Worm (Caenorhabditis elegans) whole organism, L4 larva: ENCODE results near the gene sql-1.

Experiments
- D1046.2 ChIP-seq: fragments of 200-800 bp; sonication (Bioruptor generic); IDR thresholded peaks from 2 replicates; pipeline ENCODE4 v1.3.6; 2022; ENCODE audit warnings: missing genetic modification characterization, missing compliant biosample characterization
- F44E2.7 ChIP-seq: fragments of 200-800 bp; sonication (Bioruptor generic); IDR thresholded peaks from 2 replicates; pipeline ENCODE4 v2.1.2; 2022; ENCODE audit warnings: missing genetic modification characterization, missing compliant biosample characterization
- R02D3.7 ChIP-seq: fragments of 150-350 bp; sonication (generic microtip); optimal IDR thresholded peaks from 3 replicates; lab custom pipeline; 2014; ENCODE audit warnings: missing biosample characterization, missing genetic modification characterization
- T26A8.4 ChIP-seq: fragments of 200-800 bp; sonication (Bioruptor generic); IDR thresholded peaks from 2 replicates; pipeline ENCODE4 v1.3.6; 2022; ENCODE audit warnings: missing genetic modification characterization, missing compliant biosample characterization
- Y48G9A.11 ChIP-seq: fragments of 200-800 bp; sonication (Bioruptor generic); IDR thresholded peaks from 2 replicates; pipeline ENCODE4 v1.3.6; 2022; ENCODE audit warnings: missing genetic modification reagents, missing genetic modification characterization, missing compliant biosample characterization
- Y75B8A.6 ChIP-seq: fragments of 200-800 bp; sonication (Bioruptor generic); IDR thresholded peaks from 2 replicates; pipeline ENCODE4 v1.3.6; 2022; ENCODE audit warnings: missing genetic modification reagents, missing genetic modification characterization, missing compliant biosample characterization
- ZK337.2 ChIP-seq: fragments of 200-800 bp; sonication (Bioruptor generic); IDR thresholded peaks from 2 replicates; pipeline ENCODE4 v1.3.6; 2022; ENCODE audit warnings: missing genetic modification reagents, missing genetic modification characterization, missing compliant biosample characterization
- ZK546.5 ChIP-seq, 2 experiments: sonication (generic microtip); optimal IDR thresholded peaks; 2 replicates each; lab custom pipeline; 2017; ENCODE audit warnings: missing biosample characterization in 2 of 2, missing genetic modification characterization in 2 of 2
- aly-2 ChIP-seq: sonication (generic microtip); optimal IDR thresholded peaks from 2 replicates; lab custom pipeline; 2018; ENCODE audit warnings: missing biosample characterization, missing genetic modification characterization
- ama-1 ChIP-seq: fragments of 150-350 bp; optimal IDR thresholded peaks from 2 replicates; lab custom pipeline; 2014; ENCODE audit warnings: inconsistent platforms, mixed read lengths
- arid-1 ChIP-seq: fragments of 200-800 bp; sonication (Bioruptor generic); conservative IDR thresholded peaks from 2 replicates; pipeline ENCODE4 v1.3.6; 2022; ENCODE audit warnings: missing genetic modification reagents, missing genetic modification characterization, missing compliant biosample characterization
- ceh-20 ChIP-seq: fragments of 200-800 bp; sonication (Bioruptor generic); IDR thresholded peaks from 2 replicates; pipeline ENCODE4 v1.3.6; 2022; ENCODE audit warnings: missing genetic modification reagents, missing genetic modification characterization, missing compliant biosample characterization
- ceh-28 ChIP-seq: fragments of 150-350 bp; optimal IDR thresholded peaks from 2 replicates; lab custom pipeline; 2014; ENCODE audit warnings: missing biosample characterization, missing genetic modification reagents, missing genetic modification characterization
- ceh-62 ChIP-seq: sonication (generic microtip); optimal IDR thresholded peaks from 2 replicates; lab custom pipeline; 2017; ENCODE audit warnings: missing biosample characterization, missing genetic modification characterization
- ceh-82 ChIP-seq: sonication (generic microtip); optimal IDR thresholded peaks from 2 replicates; lab custom pipeline; 2017; ENCODE audit warnings: missing biosample characterization, missing genetic modification characterization
- daf-12 ChIP-seq: fragments of 150-350 bp; optimal IDR thresholded peaks from 2 replicates; lab custom pipeline; 2014; ENCODE audit warnings: missing biosample characterization, missing genetic modification reagents, missing genetic modification characterization
- daf-16 ChIP-seq, 3 experiments: sonication (generic microtip); optimal IDR thresholded peaks; 2 replicates each; lab custom pipeline; 2016 to 2017; ENCODE audit warnings: missing genetic modification characterization in 3 of 3, missing genetic modification reagents in 3 of 3, mild to moderate bottlenecking in 2 of 3, missing compliant biosample characterization in 2 of 3, missing biosample characterization in 1 of 3, moderate library complexity in 1 of 3
- daf-8 ChIP-seq: fragments of 200-800 bp; sonication (Bioruptor generic); IDR thresholded peaks from 2 replicates; pipeline ENCODE4 v1.3.6; 2022; ENCODE audit warnings: missing genetic modification characterization, missing compliant biosample characterization
- dmd-6 ChIP-seq: fragments of 200-800 bp; sonication (Bioruptor generic); IDR thresholded peaks from 2 replicates; pipeline ENCODE4 v1.3.6; 2022; ENCODE audit warnings: missing genetic modification reagents, missing genetic modification characterization, missing compliant biosample characterization
- dpl-1 ChIP-seq: fragments of 150-350 bp; optimal IDR thresholded peaks from 2 replicates; lab custom pipeline; 2014; ENCODE audit warnings: missing biosample characterization, missing genetic modification reagents, missing genetic modification characterization
- egl-43 ChIP-seq: fragments of 200-800 bp; sonication (Bioruptor generic); IDR thresholded peaks from 2 replicates; pipeline ENCODE4 v1.3.6; 2022; ENCODE audit warnings: missing genetic modification reagents, missing genetic modification characterization, missing compliant biosample characterization
- fkh-10 ChIP-seq: fragments of 150-350 bp; optimal IDR thresholded peaks from 2 replicates; lab custom pipeline; 2014; ENCODE audit warnings: missing biosample characterization, missing genetic modification reagents, missing genetic modification characterization
- fos-1 ChIP-seq: fragments of 150-350 bp; optimal IDR thresholded peaks from 2 replicates; lab custom pipeline; 2014; ENCODE audit warnings: missing biosample characterization, missing genetic modification characterization
- hif-1 ChIP-seq, 2 experiments: sonication (generic microtip); optimal IDR thresholded peaks; 2 replicates each; lab custom pipeline; 2016 to 2017; ENCODE audit warnings: missing compliant biosample characterization in 2 of 2, missing genetic modification characterization in 2 of 2, missing genetic modification reagents in 2 of 2, missing genotype in 2 of 2, mild to moderate bottlenecking in 1 of 2
- hlh-30 ChIP-seq: sonication (generic microtip); optimal IDR thresholded peaks from 2 replicates; lab custom pipeline; 2017; ENCODE audit warnings: antibody characterized with exemption, mild to moderate bottlenecking, missing genetic modification characterization, missing compliant biosample characterization; ENCODE audit not compliant: insufficient read depth
- hmg-1.1 ChIP-seq: fragments of 200-800 bp; sonication (Bioruptor generic); IDR thresholded peaks from 2 replicates; pipeline ENCODE4 v1.3.6; 2022; ENCODE audit warnings: missing genetic modification reagents, missing genetic modification characterization, missing compliant biosample characterization
- lin-1 ChIP-seq: fragments of 200-800 bp; sonication (Bioruptor generic); IDR thresholded peaks from 2 replicates; pipeline ENCODE4 v1.3.6; 2022; ENCODE audit warnings: missing genetic modification reagents, missing genetic modification characterization, missing compliant biosample characterization
- lin-13 ChIP-seq: fragments of 150-350 bp; optimal IDR thresholded peaks from 2 replicates; lab custom pipeline; 2014; ENCODE audit warnings: missing biosample characterization, missing genetic modification reagents, missing genetic modification characterization
- lin-29 ChIP-seq: fragments of 200-800 bp; sonication (Bioruptor generic); IDR thresholded peaks from 2 replicates; pipeline ENCODE4 v1.3.6; 2022; ENCODE audit warnings: missing genetic modification reagents, missing genetic modification characterization, missing compliant biosample characterization
- lin-38 ChIP-seq: fragments of 200-800 bp; sonication (Bioruptor generic); IDR thresholded peaks from 2 replicates; pipeline ENCODE4 v1.3.6; 2022; ENCODE audit warnings: missing genetic modification reagents, missing genetic modification characterization, missing compliant biosample characterization
- lsy-2 ChIP-seq, 2 experiments: fragments of 150-350 bp in 1 of 2; sonication (generic microtip) in 1 of 2; optimal IDR thresholded peaks; 2 replicates each; lab custom pipeline; 2014 to 2017; ENCODE audit warnings: missing biosample characterization in 2 of 2, missing genetic modification characterization in 2 of 2
- madf-9 ChIP-seq: fragments of 200-800 bp; sonication (Bioruptor generic); conservative IDR thresholded peaks from 2 replicates; pipeline ENCODE4 v1.3.6; 2022; ENCODE audit warnings: missing genetic modification reagents, missing genetic modification characterization, missing compliant biosample characterization
- mdt-29 ChIP-seq: fragments of 200-800 bp; sonication (Bioruptor generic); IDR thresholded peaks from 2 replicates; pipeline ENCODE4 v1.3.6; 2022; ENCODE audit warnings: missing genetic modification reagents, missing genetic modification characterization, missing compliant biosample characterization
- mep-1 ChIP-seq: fragments of 150-350 bp; sonication (generic microtip); optimal IDR thresholded peaks from 3 replicates; lab custom pipeline; 2014; ENCODE audit warnings: missing biosample characterization, missing genetic modification characterization
- nhr-10 ChIP-seq: fragments of 150-350 bp; optimal IDR thresholded peaks from 2 replicates; lab custom pipeline; 2014; ENCODE audit warnings: missing biosample characterization, missing genetic modification characterization
- nhr-102 ChIP-seq: sonication (generic microtip); optimal IDR thresholded peaks from 2 replicates; lab custom pipeline; 2016; ENCODE audit warnings: mild to moderate bottlenecking, missing genetic modification characterization, moderate library complexity, missing compliant biosample characterization
- nhr-111 ChIP-seq: fragments of 200-800 bp; sonication (Bioruptor generic); optimal IDR thresholded peaks from 2 replicates; lab custom pipeline; 2018; ENCODE audit warnings: mild to moderate bottlenecking, missing genetic modification characterization, missing compliant biosample characterization
- nhr-237 ChIP-seq: sonication (generic microtip); optimal IDR thresholded peaks from 2 replicates; lab custom pipeline; 2017; ENCODE audit warnings: missing biosample characterization, missing genetic modification characterization
- nhr-25 ChIP-seq: sonication (generic microtip); optimal IDR thresholded peaks from 2 replicates; lab custom pipeline; 2017; ENCODE audit warnings: missing genetic modification characterization, mild to moderate bottlenecking, missing compliant biosample characterization, antibody characterized with exemption, moderate library complexity, borderline replicate concordance; ENCODE audit not compliant: insufficient read depth
- nhr-48 ChIP-seq: sonication (generic microtip); optimal IDR thresholded peaks from 2 replicates; lab custom pipeline; 2016; ENCODE audit warnings: mild to moderate bottlenecking, missing genetic modification characterization, missing compliant biosample characterization
- nhr-77 ChIP-seq: fragments of 150-350 bp; optimal IDR thresholded peaks from 2 replicates; lab custom pipeline; 2014; ENCODE audit warnings: missing biosample characterization, missing genetic modification characterization
- pqm-1 ChIP-seq: sonication (generic microtip); optimal IDR thresholded peaks from 2 replicates; lab custom pipeline; 2017; ENCODE audit warnings: missing biosample characterization, missing genetic modification characterization
- rbr-2 ChIP-seq: sonication (generic microtip); optimal IDR thresholded peaks from 2 replicates; lab custom pipeline; 2016; ENCODE audit warnings: missing genotype, missing genetic modification characterization, missing compliant biosample characterization
- sdz-12 ChIP-seq: fragments of 200-800 bp; sonication (Bioruptor generic); optimal IDR thresholded peaks from 2 replicates; lab custom pipeline; 2018; ENCODE audit warnings: mild to moderate bottlenecking, missing genetic modification characterization, missing compliant biosample characterization
- set-16 ChIP-seq: fragments of 200-800 bp; sonication (Bioruptor generic); IDR thresholded peaks from 2 replicates; pipeline ENCODE4 v1.3.6; 2022; ENCODE audit warnings: missing genetic modification reagents, missing genetic modification characterization, missing compliant biosample characterization
- snpc-1.2 ChIP-seq: fragments of 200-800 bp; sonication (Bioruptor generic); IDR thresholded peaks from 2 replicates; pipeline ENCODE4 v1.3.6; 2022; ENCODE audit warnings: missing genetic modification reagents, missing genetic modification characterization, missing compliant biosample characterization
- snpc-4 ChIP-seq: fragments of 150-350 bp; optimal IDR thresholded peaks from 2 replicates; lab custom pipeline; 2014; ENCODE audit warnings: missing biosample characterization, missing genetic modification characterization
- spr-1 ChIP-seq: sonication (generic microtip); optimal IDR thresholded peaks from 2 replicates; lab custom pipeline; 2016; ENCODE audit warnings: mild to moderate bottlenecking, missing genetic modification characterization, missing compliant biosample characterization
- tag-97 ChIP-seq: fragments of 200-800 bp; sonication (Bioruptor generic); IDR thresholded peaks from 2 replicates; pipeline ENCODE4 v1.3.6; 2022; ENCODE audit warnings: missing genetic modification characterization, missing compliant biosample characterization
- tra-1 ChIP-seq: fragments of 200-800 bp; sonication (Bioruptor generic); IDR thresholded peaks from 2 replicates; pipeline ENCODE4 v1.3.6; 2022; ENCODE audit warnings: missing genetic modification reagents, missing genetic modification characterization, missing compliant biosample characterization
- vab-7 ChIP-seq: fragments of 200-800 bp; sonication (Bioruptor generic); IDR thresholded peaks from 2 replicates; pipeline ENCODE4 v1.3.6; 2022; ENCODE audit warnings: missing genetic modification reagents, missing genetic modification characterization, missing compliant biosample characterization
- zip-11 ChIP-seq: fragments of 200-800 bp; sonication (Bioruptor generic); IDR thresholded peaks from 2 replicates; pipeline ENCODE4 v1.3.6; 2022; ENCODE audit warnings: missing genetic modification characterization, missing compliant biosample characterization

Gene sql-1

DNA sequence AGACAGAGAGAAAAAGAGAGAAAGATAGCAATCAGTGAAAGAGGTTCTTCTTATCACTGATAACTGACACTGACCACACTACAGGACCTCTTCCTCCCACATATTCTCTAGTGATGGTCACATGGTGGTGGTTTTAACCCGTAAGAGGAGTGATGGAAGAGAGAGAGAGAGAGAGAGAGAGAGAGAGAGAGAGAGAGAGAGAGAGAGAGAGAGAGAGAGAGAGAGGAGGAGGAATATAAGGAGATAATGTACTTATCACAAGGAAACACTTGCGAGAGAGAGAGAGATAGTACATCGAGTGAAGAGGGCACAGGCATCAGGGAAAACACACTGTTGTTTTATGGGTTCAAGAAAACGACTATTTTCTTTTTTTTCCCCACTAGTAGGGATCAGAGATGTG is 50.3 kb downstream of the sql-1 start:
- peak; percentile 77 for TF ChIP-seq nhr-10 (tag; lab: Kevin White, UChicago)
- peak; percentile 78; the same call in 1 of the 2 replicates for TF ChIP-seq set-16
- TF ChIP-seq ceh-28 (tag; lab: Kevin White, UChicago), result no peak
- TF ChIP-seq hif-1 (tag; optimal IDR thresholded peaks at IDR 0.05; lab: Kevin White, UChicago), result peak in 1 of 2 experiments; percentile 30
- TF ChIP-seq ZK337.2 (GFP tag; lab: Robert Waterston, UW), result no peak
- no peak for TF ChIP-seq spr-1 (tag; lab: Kevin White, UChicago)
- no peak for TF ChIP-seq ama-1 (lab: Kevin White, UChicago)
- TF ChIP-seq ceh-82 (tag; lab: Kevin White, UChicago), result no peak
- peak; percentile 4; the same call in 1 of the 2 replicates for TF ChIP-seq tra-1 (GFP tag; lab: Robert Waterston, UW)
- TF ChIP-seq aly-2 (tag; lab: Kevin White, UChicago), result no peak
- TF ChIP-seq ceh-62 (tag; lab: Kevin White, UChicago), result no peak
- TF ChIP-seq nhr-25 (tag; lab: Kevin White, UChicago), result peak; percentile 30
- TF ChIP-seq Y48G9A.11 (GFP tag; lab: Robert Waterston, UW), result no peak
- TF ChIP-seq tag-97 (GFP tag; lab: Robert Waterston, UW), result no peak
- TF ChIP-seq hmg-1.1 (GFP tag; lab: Robert Waterston, UW), result peak; percentile 54; the same call in 1 of the 2 replicates
- TF ChIP-seq lin-38 (GFP tag; lab: Robert Waterston, UW), result peak; percentile 34
- no peak for TF ChIP-seq F44E2.7 (GFP tag; lab: Robert Waterston, UW)
- no peak for TF ChIP-seq nhr-237 (tag; lab: Kevin White, UChicago)
- TF ChIP-seq fkh-10 (GFP tag; lab: Kevin White, UChicago), result no peak
- no peak for TF ChIP-seq zip-11 (GFP tag; lab: Robert Waterston, UW)
- TF ChIP-seq nhr-102 (tag; lab: Kevin White, UChicago), result peak; percentile 80
- TF ChIP-seq lin-29 (GFP tag; lab: Robert Waterston, UW), result no peak
- TF ChIP-seq mdt-29 (GFP tag; lab: Robert Waterston, UW), result no peak
- no peak for TF ChIP-seq snpc-4 (tag; lab: Kevin White, UChicago)
- peak; percentile 93 for TF ChIP-seq hlh-30 (tag; lab: Kevin White, UChicago)
- TF ChIP-seq daf-16 (GFP tag; optimal IDR thresholded peaks at IDR 0.05; lab: Kevin White, UChicago), result no peak
- TF ChIP-seq daf-16 (tag; optimal IDR thresholded peaks at IDR 0.05; lab: Kevin White, UChicago), result peak; percentile 81
- TF ChIP-seq nhr-48 (tag; lab: Kevin White, UChicago), result peak; percentile 65
- TF ChIP-seq egl-43, result no peak
- no peak for TF ChIP-seq lin-1
- TF ChIP-seq rbr-2, result no peak
- TF ChIP-seq daf-12 (tag; lab: Kevin White, UChicago), result no peak
- no peak for TF ChIP-seq arid-1 (GFP tag; lab: Robert Waterston, UW)
- peak; percentile 89 for TF ChIP-seq dmd-6 (GFP tag; lab: Robert Waterston, UW)
- TF ChIP-seq T26A8.4 (GFP tag; lab: Robert Waterston, UW), result peak; percentile 82
- TF ChIP-seq D1046.2 (GFP tag; lab: Robert Waterston, UW), result no peak
- no peak for TF ChIP-seq Y75B8A.6 (GFP tag; lab: Robert Waterston, UW)
- no peak for TF ChIP-seq vab-7 (GFP tag; lab: Robert Waterston, UW)
- peak; percentile 44 for TF ChIP-seq dpl-1 (GFP tag; lab: Kevin White, UChicago)
- peak; percentile 10 for TF ChIP-seq nhr-77 (tag; lab: Kevin White, UChicago)
- no peak for TF ChIP-seq ceh-20
- TF ChIP-seq nhr-111 (GFP tag; lab: Kevin White, UChicago), result no peak
- TF ChIP-seq ZK546.5 (tag; optimal IDR thresholded peaks at IDR 0.05; lab: Kevin White, UChicago), result no peak
- no peak for TF ChIP-seq madf-9 (GFP tag; lab: Robert Waterston, UW)
- TF ChIP-seq mep-1 (tag; lab: Kevin White, UChicago), result peak; percentile 78
- peak; percentile 52 for TF ChIP-seq pqm-1 (tag; lab: Kevin White, UChicago)
- no peak for TF ChIP-seq daf-8 (GFP tag; lab: Robert Waterston, UW)
- no peak for TF ChIP-seq snpc-1.2 (GFP tag; lab: Robert Waterston, UW)
- no peak for TF ChIP-seq fos-1 (tag; lab: Kevin White, UChicago)
- TF ChIP-seq lsy-2 (tag; optimal IDR thresholded peaks at IDR 0.05; lab: Kevin White, UChicago), result peak; percentile 9 to 73
- TF ChIP-seq R02D3.7 (tag; lab: Kevin White, UChicago), result no peak
- TF ChIP-seq lin-13 (GFP tag; lab: Kevin White, UChicago), result peak; percentile 29
- no peak for TF ChIP-seq sdz-12 (GFP tag; lab: Kevin White, UChicago)
